Worm (Caenorhabditis elegans) whole organism, young adult: Measurements from ENCODE around the gene asp-1.

ENCODE experiments used
- F10E7.11 ChIP-seq: sonication (generic microtip); optimal IDR thresholded peaks from 2 replicates; lab custom pipeline; 2017; ENCODE audit warnings: mild to moderate bottlenecking, missing genetic modification characterization, moderate library complexity, missing compliant biosample characterization
- F23B12.7 ChIP-seq: sonication (generic microtip); optimal IDR thresholded peaks from 2 replicates; lab custom pipeline; 2017; ENCODE audit warnings: missing genetic modification characterization, mild to moderate bottlenecking, missing compliant biosample characterization, antibody characterized with exemption, moderate library complexity; ENCODE audit not compliant: insufficient read depth
- F37B4.10 ChIP-seq: fragments of 200-800 bp; sonication (Bioruptor generic); IDR thresholded peaks from 2 replicates; pipeline ENCODE4 v1.3.6; 2022; ENCODE audit warnings: missing genetic modification characterization, missing compliant biosample characterization
- T26A5.8 ChIP-seq: sonication (generic microtip); optimal IDR thresholded peaks from 2 replicates; lab custom pipeline; 2016; ENCODE audit warnings: missing genetic modification characterization, missing compliant biosample characterization
- Y56A3A.18 ChIP-seq: fragments of 200-800 bp; sonication (Bioruptor generic); IDR thresholded peaks from 2 replicates; pipeline ENCODE4 v1.3.6; 2022; ENCODE audit warnings: missing genetic modification reagents, missing genetic modification characterization, missing compliant biosample characterization
- bed-2 ChIP-seq: fragments of 200-800 bp; sonication (Bioruptor generic); IDR thresholded peaks from 2 replicates; pipeline ENCODE4 v1.3.6; 2022; ENCODE audit warnings: missing genetic modification reagents, missing genetic modification characterization, missing compliant biosample characterization
- cebp-2 ChIP-seq: fragments of 200-800 bp; sonication (Bioruptor generic); IDR thresholded peaks from 2 replicates; pipeline ENCODE4 v1.3.6; 2022; ENCODE audit warnings: missing genetic modification characterization, missing compliant biosample characterization
- chd-7 ChIP-seq: sonication (generic microtip); optimal IDR thresholded peaks from 2 replicates; lab custom pipeline; 2016; ENCODE audit warnings: mild to moderate bottlenecking, missing genetic modification characterization, moderate library complexity, missing compliant biosample characterization
- dox-1 ChIP-seq: fragments of 200-800 bp; sonication (Bioruptor generic); IDR thresholded peaks from 2 replicates; pipeline ENCODE4 v1.3.6; 2022; ENCODE audit warnings: missing genetic modification reagents, missing genetic modification characterization, missing compliant biosample characterization
- madf-3 ChIP-seq: fragments of 200-800 bp; sonication (Bioruptor generic); IDR thresholded peaks from 2 replicates; pipeline ENCODE4 v1.3.6; 2022; ENCODE audit warnings: missing genetic modification reagents, missing genetic modification characterization, missing compliant biosample characterization
- nhr-179 ChIP-seq: sonication (generic microtip); optimal IDR thresholded peaks from 2 replicates; lab custom pipeline; 2016; ENCODE audit warnings: mild to moderate bottlenecking, missing genetic modification characterization, missing compliant biosample characterization
- snpc-4 ChIP-seq, 5 experiments: fragments of 150-350 bp in 1 of 5; sonication (generic microtip) in 4 of 5; optimal IDR thresholded peaks; 2 replicates each; lab custom pipeline; 2014 to 2018; ENCODE audit warnings: missing genetic modification characterization in 5 of 5, missing biosample characterization in 3 of 5, antibody characterized with exemption in 2 of 5, mild to moderate bottlenecking in 2 of 5, missing compliant biosample characterization in 2 of 5, missing genotype in 2 of 5, moderate library complexity in 2 of 5, missing genetic modification reagents in 1 of 5
- tlf-1 ChIP-seq: fragments of 200-800 bp; sonication (Bioruptor generic); optimal IDR thresholded peaks from 2 replicates; lab custom pipeline; 2018; ENCODE audit warnings: mild to moderate bottlenecking, missing genetic modification characterization, missing compliant biosample characterization
- unc-130 ChIP-seq: sonication (generic microtip); optimal IDR thresholded peaks from 2 replicates; lab custom pipeline; 2016; ENCODE audit warnings: missing genetic modification reagents, missing genetic modification characterization, missing compliant biosample characterization
- ztf-26 ChIP-seq: sonication (generic microtip); optimal IDR thresholded peaks from 2 replicates; lab custom pipeline; 2017; ENCODE audit warnings: missing genetic modification characterization, missing compliant biosample characterization
- ztf-28 ChIP-seq: fragments of 200-800 bp; sonication (Bioruptor generic); IDR thresholded peaks from 2 replicates; pipeline ENCODE4 v1.3.6; 2022; ENCODE audit warnings: missing genetic modification reagents, missing genetic modification characterization, missing compliant biosample characterization

The asp-1 gene

ce11 chrV:19001016-19001415 is 49.5 kb downstream of the asp-1 start, which contains the start of gene Y39B6A.34 (continued):
- TF ChIP-seq madf-3 (GFP tag; lab: Robert Waterston, UW) (no peak), unc-130 (GFP tag; lab: Kevin White, UChicago) (no peak), chd-7 (tag; lab: Kevin White, UChicago) (no peak), F23B12.7 (tag; lab: Kevin White, UChicago) (no peak), cebp-2 (GFP tag; lab: Robert Waterston, UW) (no peak), bed-2 (GFP tag; lab: Robert Waterston, UW) (no peak), Y56A3A.18 (no peak), F10E7.11 (no peak), ztf-26 (tag; lab: Kevin White, UChicago) (no peak)

ce11 chrV:19000542-19000941 is 50.0 kb downstream of the asp-1 start:
- no peak for TF ChIP-seq snpc-4 (GFP tag; optimal IDR thresholded peaks at IDR 0.05; lab: Kevin White, UChicago)
- no peak for TF ChIP-seq snpc-4 (tag; optimal IDR thresholded peaks at IDR 0.05; lab: Kevin White, UChicago)
- TF ChIP-seq F37B4.10 = no peak
- no peak for TF ChIP-seq ztf-28
- no peak for TF ChIP-seq nhr-179 (tag; lab: Kevin White, UChicago)
- no peak for TF ChIP-seq dox-1 (GFP tag; lab: Robert Waterston, UW)
- TF ChIP-seq tlf-1 = no peak
- no peak for TF ChIP-seq T26A5.8 (tag; lab: Kevin White, UChicago)
